Fruit fly (Drosophila melanogaster): ENCODE results near the gene CG3213.

CG3213 gene

DNA sequence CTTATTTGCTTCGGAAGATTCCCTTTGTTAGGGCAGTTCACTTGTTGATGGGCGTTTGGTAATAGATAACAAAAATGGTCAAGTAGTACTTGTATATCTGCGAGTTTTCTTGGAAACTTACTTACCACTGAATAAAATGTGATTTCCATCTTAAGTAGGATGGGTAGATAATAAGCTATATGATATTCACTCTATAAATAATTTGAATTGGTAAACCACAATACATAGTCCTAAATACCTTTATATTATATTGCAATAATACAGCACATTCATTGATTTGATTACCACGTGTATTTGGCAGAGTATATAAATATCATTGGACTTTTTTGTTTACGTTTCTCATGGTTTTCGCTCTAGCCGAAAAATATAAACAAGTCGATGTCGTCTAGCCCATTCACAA is 43.5 kb downstream of the CG3213 start (continued):
- peak; percentile 70 for TF ChIP-seq nmo (GFP tag; optimal IDR thresholded peaks at IDR 0.05)
- peak; percentile 65 for TF ChIP-seq Sox102F (GFP tag; optimal IDR thresholded peaks at IDR 0.05)
- TF ChIP-seq corto (GFP tag; optimal IDR thresholded peaks at IDR 0.05), result no peak
- 0 out of 2 replicates have a peak, but pooled peaks have one; percentile 25 for TF ChIP-seq ssp (GFP tag; IDR thresholded peaks at IDR 0.05)
- TF ChIP-seq CG1647 (GFP tag; optimal IDR thresholded peaks at IDR 0.05), result no peak
- peak; percentile 70 for TF ChIP-seq Hsf (GFP tag; optimal IDR thresholded peaks at IDR 0.05)
- peak; percentile 53 for TF ChIP-seq CG12155 (GFP tag; optimal IDR thresholded peaks at IDR 0.05)
- no peak for TF ChIP-seq CG1832 (GFP tag; optimal IDR thresholded peaks at IDR 0.05)
- TF ChIP-seq MBD-R2 (GFP tag; IDR thresholded peaks at IDR 0.05), result no peak
- TF ChIP-seq Atf6 (GFP tag; IDR thresholded peaks at IDR 0.05), result peak; percentile 65; the same call in 1 of the 2 replicates
- TF ChIP-seq nau (GFP tag; optimal IDR thresholded peaks at IDR 0.05), result peak; percentile 50
- no peak for TF ChIP-seq CG7928 (GFP tag; optimal IDR thresholded peaks at IDR 0.05)
- peak; percentile 72 for TF ChIP-seq Fer1 (GFP tag; optimal IDR thresholded peaks at IDR 0.05)
- TF ChIP-seq Hr78 (GFP tag; optimal IDR thresholded peaks at IDR 0.05), result no peak
- peak; percentile 20; the same call in 1 of the 2 replicates for TF ChIP-seq onecut (GFP tag; IDR thresholded peaks at IDR 0.05)
- TF ChIP-seq Taf1 (GFP tag; IDR thresholded peaks at IDR 0.05), result peak; percentile 36; the same call in 1 of the 2 replicates
- TF ChIP-seq CG13894 (tag; optimal IDR thresholded peaks at IDR 0.05), result no peak
- TF ChIP-seq ewg (GFP tag; optimal IDR thresholded peaks at IDR 0.05), result no peak
- peak; percentile 73 for TF ChIP-seq Hmr (GFP tag; optimal IDR thresholded peaks at IDR 0.05)
- TF ChIP-seq BEAF-32 (GFP tag; optimal IDR thresholded peaks at IDR 0.05), result no peak
- peak; percentile 9 for TF ChIP-seq CG4820 (GFP tag; optimal IDR thresholded peaks at IDR 0.05)
- peak; percentile 59 for TF ChIP-seq esg (GFP tag; conservative IDR thresholded peaks at IDR 0.05)
- peak; percentile 45; the same call in 1 of the 2 replicates for TF ChIP-seq gsb (GFP tag; IDR thresholded peaks at IDR 0.05)
- TF ChIP-seq fd102C (GFP tag; optimal IDR thresholded peaks at IDR 0.05), result no peak
- TF ChIP-seq CG6683 (GFP tag; optimal IDR thresholded peaks at IDR 0.05), result peak; percentile 15
- peak; percentile 61 for TF ChIP-seq CG31441 (GFP tag; IDR thresholded peaks at IDR 0.05)
- TF ChIP-seq CG42726 (GFP tag; IDR thresholded peaks at IDR 0.05; ENCODE audit: partially characterized antibody), result no peak
- no peak for TF ChIP-seq Atf-2 (GFP tag; optimal IDR thresholded peaks at IDR 0.05)
- TF ChIP-seq pum (GFP tag; optimal IDR thresholded peaks at IDR 0.05), result peak; percentile 11
- TF ChIP-seq sc (optimal IDR thresholded peaks at IDR 0.05), result no peak
- TF ChIP-seq sc (GFP tag; optimal IDR thresholded peaks at IDR 0.05), result peak; percentile 16
- TF ChIP-seq Asciz (GFP tag; optimal IDR thresholded peaks at IDR 0.05), result peak; percentile 57
- TF ChIP-seq Opbp (GFP tag; IDR thresholded peaks at IDR 0.05; ENCODE audit: partially characterized antibody), result no peak
- TF ChIP-seq CG32767 (GFP tag; IDR thresholded peaks at IDR 0.05), result peak; percentile 46; the same call in 1 of the 2 replicates
- peak; percentile 18 for TF ChIP-seq en (GFP tag; optimal IDR thresholded peaks at IDR 0.05)
- TF ChIP-seq CG5245 (GFP tag; optimal IDR thresholded peaks at IDR 0.05), result no peak
- TF ChIP-seq BtbVII (GFP tag; optimal IDR thresholded peaks at IDR 0.05), result peak; percentile 62
- no peak for TF ChIP-seq HLHmδ (GFP tag; optimal IDR thresholded peaks at IDR 0.05)
- TF ChIP-seq CG18011 (GFP tag; optimal IDR thresholded peaks at IDR 0.05), result peak; percentile 38
- TF ChIP-seq CG10321 (GFP tag; IDR thresholded peaks at IDR 0.05), result no peak
- no peak for TF ChIP-seq CG11093 (GFP tag; IDR thresholded peaks at IDR 0.05)
- TF ChIP-seq CG10654 (GFP tag; optimal IDR thresholded peaks at IDR 0.05), result peak; percentile 26
- no peak for TF ChIP-seq CG4328 (GFP tag; optimal IDR thresholded peaks at IDR 0.05)
- TF ChIP-seq sr (GFP tag; IDR thresholded peaks at IDR 0.05), result no peak
- no peak for TF ChIP-seq grn (GFP tag; optimal IDR thresholded peaks at IDR 0.05)
- peak; percentile 73; the same call in 2 of the 3 replicates for TF ChIP-seq tgo (GFP tag; IDR thresholded peaks at IDR 0.05)
- TF ChIP-seq Oaz (GFP tag; IDR thresholded peaks at IDR 0.05), result no peak; the same call in none of the 2 replicates
- TF ChIP-seq mirr (GFP tag; optimal IDR thresholded peaks at IDR 0.05), result no peak
- peak; percentile 24 for TF ChIP-seq salm (tag; optimal IDR thresholded peaks at IDR 0.05)
- no peak for TF ChIP-seq fd64A (GFP tag; optimal IDR thresholded peaks at IDR 0.05)

Data from whole organism, embryonic.